Worm (Caenorhabditis elegans) whole organism, young adult: ENCODE measurements around the gene T14B4.19.

Experiments
- F10E7.11 ChIP-seq: sonication (generic microtip); optimal IDR thresholded peaks from 2 replicates; lab custom pipeline; 2017; ENCODE audit warnings: mild to moderate bottlenecking, missing genetic modification characterization, moderate library complexity, missing compliant biosample characterization
- Y79H2A.3 ChIP-seq: fragments of 200-800 bp; sonication (Bioruptor generic); conservative IDR thresholded peaks from 2 replicates; pipeline ENCODE4 v1.3.6; 2022; ENCODE audit warnings: missing genetic modification reagents, missing genetic modification characterization, missing compliant biosample characterization
- ama-1 ChIP-seq, 3 experiments: fragments of 150-350 bp in 1 of 3; sonication (generic microtip) in 2 of 3; optimal IDR thresholded peaks; 2 replicates each; lab custom pipeline; 2014 to 2018; ENCODE audit warnings: missing biosample characterization in 2 of 3, missing genetic modification characterization in 2 of 3, missing genetic modification reagents in 2 of 3
- ceh-40 ChIP-seq: fragments of 200-800 bp; sonication (Bioruptor generic); IDR thresholded peaks from 2 replicates; pipeline ENCODE4 v1.3.6; 2022; ENCODE audit warnings: missing genetic modification characterization, missing compliant biosample characterization
- hlh-12 ChIP-seq: sonication (generic microtip); optimal IDR thresholded peaks from 2 replicates; lab custom pipeline; 2016; ENCODE audit warnings: missing genetic modification characterization, missing compliant biosample characterization
- mcd-1 ChIP-seq: fragments of 200-800 bp; sonication (Bioruptor generic); IDR thresholded peaks from 2 replicates; pipeline ENCODE4 v1.3.6; 2022; ENCODE audit warnings: missing genetic modification reagents, missing genetic modification characterization, missing compliant biosample characterization
- nfya-1 ChIP-seq: sonication (generic microtip); optimal IDR thresholded peaks from 2 replicates; lab custom pipeline; 2017; ENCODE audit warnings: antibody characterized with exemption, missing compliant biosample characterization, missing genetic modification characterization, borderline replicate concordance; ENCODE audit not compliant: insufficient read depth
- nhr-120 ChIP-seq: fragments of 200-800 bp; sonication (Bioruptor generic); IDR thresholded peaks from 2 replicates; pipeline ENCODE4 v1.3.6; 2022; ENCODE audit warnings: missing genetic modification characterization, missing compliant biosample characterization

ce11 chrII:6726814-6727213 is 14.1 kb upstream of the T14B4.19 start:
- TF ChIP-seq ama-1 (optimal IDR thresholded peaks at IDR 0.05; lab: Kevin White, UChicago) (no peak), ama-1 (GFP tag; optimal IDR thresholded peaks at IDR 0.05; lab: Kevin White, UChicago) (no peak), nhr-120 (no peak), Y79H2A.3 (no peak), hlh-12 (tag; lab: Kevin White, UChicago) (no peak), F10E7.11 (tag; lab: Kevin White, UChicago) (no peak), ceh-40 (GFP tag; lab: Robert Waterston, UW) (no peak), nfya-1 (no peak), mcd-1 (no peak)
